Fruit fly (Drosophila melanogaster) whole organism, prepupa: ENCODE data around the gene mthl12.

Experiments
- Blimp-1 ChIP-seq: fragments of 200-800 bp; sonication (Bioruptor generic); optimal IDR thresholded peaks from 3 replicates; lab custom pipeline; 2017; ENCODE audit warnings: missing biosample characterization, missing genetic modification characterization, mild to moderate bottlenecking, moderate library complexity, missing genetic modification reagents
- CG1621 ChIP-seq: fragments of 200-800 bp; sonication (Bioruptor generic); optimal IDR thresholded peaks from 3 replicates; lab custom pipeline; 2018; ENCODE audit warnings: missing biosample characterization, mild to moderate bottlenecking, missing genetic modification characterization
- CG34406 ChIP-seq: fragments of 200-800 bp; sonication (Bioruptor generic); optimal IDR thresholded peaks from 3 replicates; lab custom pipeline; 2016; ENCODE audit warnings: missing biosample characterization, missing genetic modification characterization
- CG6792 ChIP-seq: fragments of 200-800 bp; sonication (Bioruptor generic); optimal IDR thresholded peaks from 3 replicates; lab custom pipeline; 2016; ENCODE audit warnings: missing biosample characterization, missing genetic modification characterization
- Eip93F ChIP-seq: fragments of 200-800 bp; sonication (Bioruptor generic); optimal IDR thresholded peaks from 2 replicates; lab custom pipeline; 2016; ENCODE audit warnings: missing biosample characterization, mild to moderate bottlenecking, missing genetic modification characterization
- Ets96B ChIP-seq: fragments of 200-800 bp; optimal IDR thresholded peaks from 2 replicates; lab custom pipeline; 2019; ENCODE audit warnings: missing biosample characterization, mild to moderate bottlenecking, missing genetic modification characterization, moderate library complexity
- Gug ChIP-seq: fragments of 200-800 bp; sonication (Bioruptor generic); IDR thresholded peaks from 2 replicates; pipeline ENCODE4 v1.3.6; 2022; ENCODE audit warnings: missing biosample characterization, missing genetic modification characterization
- Lpt ChIP-seq: fragments of 200-800 bp; sonication (Bioruptor generic); optimal IDR thresholded peaks from 3 replicates; lab custom pipeline; 2016; ENCODE audit warnings: missing biosample characterization, missing genetic modification characterization
- OdsH ChIP-seq: fragments of 200-800 bp; sonication (Bioruptor generic); optimal IDR thresholded peaks from 3 replicates; lab custom pipeline; 2016; ENCODE audit warnings: missing biosample characterization, missing genetic modification characterization
- dac ChIP-seq: fragments of 200-800 bp; sonication (Bioruptor generic); optimal IDR thresholded peaks from 2 replicates; lab custom pipeline; 2017; ENCODE audit warnings: missing biosample characterization, mild to moderate bottlenecking, missing genetic modification characterization
- fkh ChIP-seq: fragments of 200-800 bp; sonication (Bioruptor generic); optimal IDR thresholded peaks from 3 replicates; lab custom pipeline; 2017; ENCODE audit warnings: missing biosample characterization, mild to moderate bottlenecking, missing genetic modification characterization, moderate library complexity
- lz ChIP-seq: fragments of 200-800 bp; sonication (Bioruptor generic); optimal IDR thresholded peaks from 3 replicates; lab custom pipeline; 2016; ENCODE audit warnings: missing biosample characterization, missing genetic modification characterization
- net ChIP-seq: fragments of 200-800 bp; sonication (Bioruptor generic); optimal IDR thresholded peaks from 3 replicates; lab custom pipeline; 2016; ENCODE audit warnings: missing biosample characterization, missing genetic modification characterization

dm6 chr3R:13371840-13372680 lies 18.6 kb downstream of the mthl12 start, which contains the start of the genes Lip3 and CG34309:
- TF ChIP-seq CG34406 (GFP tag; lab: Kevin White, UChicago) = no peak
- TF ChIP-seq Eip93F (GFP tag; lab: Kevin White, UChicago) = peak; percentile 15
- TF ChIP-seq Gug (GFP tag; lab: Robert Waterston, UW) = no peak
- peak; percentile 10 for TF ChIP-seq Ets96B
- peak; percentile 35 for TF ChIP-seq OdsH
- TF ChIP-seq CG6792 (GFP tag; lab: Kevin White, UChicago) = peak; percentile 48
- TF ChIP-seq Lpt (GFP tag; lab: Kevin White, UChicago) = no peak
- TF ChIP-seq lz (GFP tag; lab: Kevin White, UChicago) = peak; percentile 53
- no peak for TF ChIP-seq fkh (GFP tag; lab: Kevin White, UChicago)
- TF ChIP-seq CG1621 (tag; lab: Kevin White, UChicago) = no peak
- no peak for TF ChIP-seq net (GFP tag; lab: Kevin White, UChicago)
- no peak for TF ChIP-seq dac (GFP tag; lab: Kevin White, UChicago)
- TF ChIP-seq Blimp-1 (GFP tag; lab: Kevin White, UChicago) = peak; percentile 36
